Worm (Caenorhabditis elegans) whole organism, L2 larva: ENCODE measurements around the gene srt-15.

Experiments
- mdl-1 ChIP-seq, 2 experiments: fragments of 150-350 bp in 1 of 2; sonication (generic microtip) in 1 of 2; optimal IDR thresholded peaks; 2 replicates each; lab custom pipeline; 2017; ENCODE audit warnings: missing biosample characterization in 2 of 2, missing genetic modification characterization in 2 of 2
- nhr-21 ChIP-seq: fragments of 150-350 bp; optimal IDR thresholded peaks from 2 replicates; lab custom pipeline; 2014; ENCODE audit warnings: missing biosample characterization, missing genetic modification characterization
- zag-1 ChIP-seq: fragments of 150-350 bp; optimal IDR thresholded peaks from 2 replicates; lab custom pipeline; 2014; ENCODE audit warnings: missing biosample characterization, missing genetic modification characterization

- TF ChIP-seq mdl-1 (tag; optimal IDR thresholded peaks at IDR 0.05; lab: Kevin White, UChicago) (no peak), zag-1 (tag; lab: Kevin White, UChicago) (no peak), nhr-21 (tag; lab: Kevin White, UChicago) (no peak)
These were observed 43.8 kb upstream of the srt-15 start, which contains the start of gene str-69 for ce11 chrV:3105810-3106209.
